Fruit fly (Drosophila melanogaster) whole organism, prepupa: Measurements from ENCODE around the gene dpr18.

ENCODE experiments used
- CG11762 ChIP-seq: fragments of 200-800 bp; sonication (Bioruptor generic); optimal IDR thresholded peaks from 3 replicates; lab custom pipeline; 2016; ENCODE audit warnings: missing biosample characterization, missing genetic modification characterization; ENCODE audit not compliant: insufficient read depth
- CG11902 ChIP-seq: fragments of 200-800 bp; sonication (Bioruptor generic); optimal IDR thresholded peaks from 3 replicates; lab custom pipeline; 2016; ENCODE audit warnings: missing biosample characterization, missing genetic modification characterization
- CG16779 ChIP-seq: fragments of 200-800 bp; sonication (Bioruptor generic); optimal IDR thresholded peaks from 3 replicates; lab custom pipeline; 2017; ENCODE audit warnings: missing biosample characterization, mild to moderate bottlenecking, missing genetic modification characterization
- CG3919 ChIP-seq: fragments of 200-800 bp; sonication (Bioruptor generic); optimal IDR thresholded peaks from 3 replicates; lab custom pipeline; 2016; ENCODE audit warnings: missing biosample characterization, missing genetic modification characterization
- CG6163 ChIP-seq: fragments of 200-800 bp; sonication (Bioruptor generic); IDR thresholded peaks from 3 replicates; pipeline ENCODE4 v1.3.6; 2022; ENCODE audit warnings: missing biosample characterization, missing genetic modification characterization
- CG6276 ChIP-seq: fragments of 200-800 bp; sonication (Bioruptor generic); optimal IDR thresholded peaks from 2 replicates; lab custom pipeline; 2017; ENCODE audit warnings: missing biosample characterization, mild to moderate bottlenecking, missing genetic modification characterization
- CG6792 ChIP-seq: fragments of 200-800 bp; sonication (Bioruptor generic); optimal IDR thresholded peaks from 3 replicates; lab custom pipeline; 2016; ENCODE audit warnings: missing biosample characterization, missing genetic modification characterization
- CG6808 ChIP-seq: fragments of 200-800 bp; sonication (Bioruptor generic); optimal IDR thresholded peaks from 3 replicates; lab custom pipeline; 2017; ENCODE audit warnings: missing biosample characterization, missing genetic modification characterization, mild to moderate bottlenecking, moderate library complexity, missing genetic modification reagents
- CG7368 ChIP-seq: fragments of 200-800 bp; sonication (Bioruptor generic); optimal IDR thresholded peaks from 3 replicates; lab custom pipeline; 2016; ENCODE audit warnings: missing biosample characterization, missing genetic modification characterization
- Gug ChIP-seq: fragments of 200-800 bp; sonication (Bioruptor generic); IDR thresholded peaks from 2 replicates; pipeline ENCODE4 v1.3.6; 2022; ENCODE audit warnings: missing biosample characterization, missing genetic modification characterization
- Smox ChIP-seq: fragments of 200-800 bp; sonication (Bioruptor generic); optimal IDR thresholded peaks from 3 replicates; lab custom pipeline; 2016; ENCODE audit warnings: missing biosample characterization, missing genetic modification characterization
- cyc ChIP-seq: fragments of 200-800 bp; sonication (Bioruptor generic); optimal IDR thresholded peaks from 3 replicates; lab custom pipeline; 2016; ENCODE audit warnings: missing biosample characterization, missing genetic modification characterization
- svp ChIP-seq: fragments of 200-800 bp; sonication (Bioruptor generic); peaks from one replicate; lab custom pipeline; 2016; ENCODE audit warnings: missing biosample characterization, missing genetic modification characterization

- TF ChIP-seq svp (GFP tag; lab: Kevin White, UChicago) (no peak), CG3919 (GFP tag; lab: Kevin White, UChicago) (no peak), cyc (GFP tag; lab: Kevin White, UChicago) (no peak), CG6808 (no peak), CG11762 (GFP tag; lab: Kevin White, UChicago) (no peak), Gug (no peak), CG6163 (GFP tag; lab: Robert Waterston, UW) (no peak), CG11902 (GFP tag; lab: Kevin White, UChicago) (no peak), CG6792 (GFP tag; lab: Kevin White, UChicago) (no peak), Smox (GFP tag; lab: Kevin White, UChicago) (no peak), CG6276 (GFP tag; lab: Kevin White, UChicago) (no peak), CG7368 (GFP tag; lab: Kevin White, UChicago) (no peak), CG16779 (no peak)
Observed at dm6 chrX:16062720-16063413, 671 bp upstream of the dpr18 start, which contains the start of gene CG12395.
